Fruit fly (Drosophila melanogaster) whole organism, embryonic: Measurements from ENCODE around the gene Nprl3.

Experiments used
- Adf1 ChIP-seq: fragments of 200-800 bp; sonication (Bioruptor generic); IDR thresholded peaks from 2 replicates; pipeline ENCODE4 v1.3.6; 2022; ENCODE audit warnings: missing biosample characterization, missing genetic modification characterization
- CG10321 ChIP-seq: fragments of 200-800 bp; sonication (Bioruptor generic); IDR thresholded peaks from 2 replicates; pipeline ENCODE4 v1.3.6; 2022; ENCODE audit warnings: missing biosample characterization, missing genetic modification characterization
- CG11398 ChIP-seq: fragments of 200-800 bp; sonication (Bioruptor generic); optimal IDR thresholded peaks from 2 replicates; lab custom pipeline; 2016; ENCODE audit warnings: missing biosample characterization, missing genetic modification characterization
- CG11723 ChIP-seq: fragments of 200-800 bp; sonication (Bioruptor generic); optimal IDR thresholded peaks from 2 replicates; lab custom pipeline; 2017; ENCODE audit warnings: missing biosample characterization, mild to moderate bottlenecking, missing genetic modification characterization
- CG12769 ChIP-seq: fragments of 200-800 bp; sonication (Bioruptor generic); optimal IDR thresholded peaks from 2 replicates; lab custom pipeline; 2019; ENCODE audit warnings: missing biosample characterization, mild to moderate bottlenecking, missing genetic modification characterization, moderate library complexity
- CG13894 ChIP-seq: fragments of 200-800 bp; sonication (Bioruptor generic); optimal IDR thresholded peaks from 3 replicates; lab custom pipeline; 2018; ENCODE audit warnings: missing biosample characterization, mild to moderate bottlenecking, missing genetic modification characterization, moderate library complexity
- CG14441 ChIP-seq: fragments of 200-800 bp; sonication (Bioruptor generic); IDR thresholded peaks from 2 replicates; pipeline ENCODE4 v1.3.6; 2022; ENCODE audit warnings: missing biosample characterization, missing genetic modification characterization
- CG15073 ChIP-seq: fragments of 200-800 bp; sonication (Bioruptor generic); optimal IDR thresholded peaks from 2 replicates; lab custom pipeline; 2016; ENCODE audit warnings: missing biosample characterization, missing genetic modification characterization
- CG15479 ChIP-seq: fragments of 200-800 bp; sonication (Bioruptor generic); optimal IDR thresholded peaks from 3 replicates; lab custom pipeline; 2019; ENCODE audit warnings: missing biosample characterization, mild to moderate bottlenecking, missing genetic modification characterization, moderate library complexity
- CG17186 ChIP-seq: fragments of 200-800 bp; sonication (Bioruptor generic); optimal IDR thresholded peaks from 3 replicates; lab custom pipeline; 2017; ENCODE audit warnings: missing biosample characterization, missing genetic modification reagents, missing genetic modification characterization
- CG17361 ChIP-seq: fragments of 200-800 bp; sonication (Bioruptor generic); IDR thresholded peaks from 3 replicates; pipeline ENCODE4 v1.3.6; 2022; ENCODE audit warnings: missing biosample characterization, missing genetic modification characterization
- CG17912 ChIP-seq: fragments of 200-800 bp; sonication (Bioruptor generic); optimal IDR thresholded peaks from 2 replicates; lab custom pipeline; 2018; ENCODE audit warnings: missing biosample characterization, mild to moderate bottlenecking, missing genetic modification characterization
- CG18599 ChIP-seq: fragments of 200-800 bp; sonication (Bioruptor generic); optimal IDR thresholded peaks from 3 replicates; lab custom pipeline; 2017; ENCODE audit warnings: missing biosample characterization, missing genetic modification characterization, mild to moderate bottlenecking, moderate library complexity, missing genetic modification reagents
- CG2116 ChIP-seq: fragments of 200-800 bp; sonication (Bioruptor generic); optimal IDR thresholded peaks from 3 replicates; lab custom pipeline; 2018; ENCODE audit warnings: missing biosample characterization, mild to moderate bottlenecking, missing genetic modification characterization
- CG3065 ChIP-seq: fragments of 200-800 bp; sonication (Bioruptor generic); optimal IDR thresholded peaks from 2 replicates; lab custom pipeline; 2016; ENCODE audit warnings: missing biosample characterization, missing genetic modification characterization
- CG34376 ChIP-seq: fragments of 200-800 bp; sonication (Bioruptor generic); optimal IDR thresholded peaks from 2 replicates; lab custom pipeline; 2018; ENCODE audit warnings: missing biosample characterization, mild to moderate bottlenecking, missing genetic modification characterization
- CG4360 ChIP-seq: fragments of 200-800 bp; sonication (Bioruptor generic); IDR thresholded peaks from 2 replicates; pipeline ENCODE4 v1.3.6; 2022; ENCODE audit warnings: missing biosample characterization, missing genetic modification characterization
- CG7987 ChIP-seq: fragments of 200-800 bp; sonication (Bioruptor generic); optimal IDR thresholded peaks from 2 replicates; lab custom pipeline; 2018; ENCODE audit warnings: missing biosample characterization, mild to moderate bottlenecking, missing genetic modification characterization, moderate library complexity
- CG8388 ChIP-seq: fragments of 200-800 bp; sonication (Bioruptor generic); optimal IDR thresholded peaks from 2 replicates; lab custom pipeline; 2019; ENCODE audit warnings: missing biosample characterization, mild to moderate bottlenecking, missing genetic modification characterization, moderate library complexity
- CG8924 ChIP-seq: fragments of 200-800 bp; optimal IDR thresholded peaks from 3 replicates; lab custom pipeline; 2019; ENCODE audit warnings: missing biosample characterization, mild to moderate bottlenecking, missing genetic modification characterization, moderate library complexity
- CG9727 ChIP-seq: fragments of 200-800 bp; sonication (Bioruptor generic); optimal IDR thresholded peaks from 3 replicates; lab custom pipeline; 2017; ENCODE audit warnings: missing biosample characterization, mild to moderate bottlenecking, missing genetic modification characterization
- CG9876 ChIP-seq: fragments of 200-800 bp; sonication (Bioruptor generic); optimal IDR thresholded peaks from 2 replicates; lab custom pipeline; 2016; ENCODE audit warnings: missing biosample characterization, missing genetic modification characterization
- CHES-1-like ChIP-seq: fragments of 200-800 bp; sonication (Bioruptor generic); optimal IDR thresholded peaks from 2 replicates; lab custom pipeline; 2016; ENCODE audit warnings: missing biosample characterization, missing genetic modification characterization
- Ets97D ChIP-seq: fragments of 200-800 bp; sonication (Bioruptor generic); optimal IDR thresholded peaks from 3 replicates; lab custom pipeline; 2016; ENCODE audit warnings: missing biosample characterization, missing genetic modification characterization
- MBD-R2 ChIP-seq: fragments of 200-800 bp; sonication (Bioruptor generic); IDR thresholded peaks from 2 replicates; pipeline ENCODE4 v1.3.6; 2022; ENCODE audit warnings: missing biosample characterization, missing genetic modification characterization
- Med ChIP-seq: fragments of 200-800 bp; sonication (Bioruptor generic); peaks from one replicate; lab custom pipeline; 2016; ENCODE audit warnings: missing biosample characterization, missing genetic modification characterization, mild to moderate bottlenecking, inconsistent platforms, moderate library complexity
- Nf-YB ChIP-seq: fragments of 200-800 bp; sonication (Bioruptor generic); optimal IDR thresholded peaks from 3 replicates; lab custom pipeline; 2019; ENCODE audit warnings: missing biosample characterization, mild to moderate bottlenecking, missing genetic modification characterization, moderate library complexity
- Side ChIP-seq: fragments of 200-800 bp; sonication (Bioruptor generic); optimal IDR thresholded peaks from 2 replicates; lab custom pipeline; 2016; ENCODE audit warnings: missing biosample characterization, missing genetic modification characterization
- Stat92E ChIP-seq, 3 experiments: fragments of >200 bp in 2 of 3; fragments of 200-800 bp in 1 of 3; sonication (Bioruptor generic) in 1 of 3; optimal IDR thresholded peaks; 2 replicates each; lab custom pipeline; 2017 to 2019; ENCODE audit warnings: missing biosample characterization in 3 of 3, missing genetic modification characterization in 3 of 3, mild to moderate bottlenecking in 1 of 3, moderate library complexity in 1 of 3
- ato ChIP-seq: fragments of 200-800 bp; sonication (Bioruptor generic); IDR thresholded peaks from 2 replicates; pipeline ENCODE4 v1.3.6; 2022; ENCODE audit warnings: missing biosample characterization, missing genetic modification characterization; ENCODE audit not compliant: partially characterized antibody
- caup ChIP-seq: fragments of 200-800 bp; sonication (Bioruptor generic); optimal IDR thresholded peaks from 3 replicates; lab custom pipeline; 2017; ENCODE audit warnings: missing biosample characterization, mild to moderate bottlenecking, missing genetic modification characterization, moderate library complexity; ENCODE audit not compliant: severe bottlenecking
- chinmo ChIP-seq: fragments of 200-800 bp; sonication (Bioruptor generic); IDR thresholded peaks from 4 replicates; pipeline ENCODE4 v1.3.6; 2022; ENCODE audit warnings: missing biosample characterization, missing genetic modification characterization; ENCODE audit not compliant: partially characterized antibody
- ci ChIP-seq: fragments of 200-800 bp; sonication (Bioruptor generic); IDR thresholded peaks from 3 replicates; pipeline ENCODE4 v1.3.6; 2022; ENCODE audit warnings: missing biosample characterization, missing genetic modification characterization
- dimm ChIP-seq: fragments of 200-800 bp; sonication (Bioruptor generic); IDR thresholded peaks from 2 replicates; pipeline ENCODE4 v1.3.6; 2022; ENCODE audit warnings: missing biosample characterization, missing genetic modification characterization
- ewg ChIP-seq: fragments of 200-800 bp; sonication (Bioruptor generic); optimal IDR thresholded peaks from 3 replicates; lab custom pipeline; 2017; ENCODE audit warnings: mild to moderate bottlenecking, missing biosample characterization, missing genetic modification reagents, missing genetic modification characterization
- gce ChIP-seq: fragments of 200-800 bp; sonication (Bioruptor generic); IDR thresholded peaks from 3 replicates; pipeline ENCODE4 v1.3.6; 2022; ENCODE audit warnings: missing biosample characterization, missing genetic modification characterization
- gfzf ChIP-seq: fragments of 200-800 bp; sonication (Bioruptor generic); optimal IDR thresholded peaks from 2 replicates; lab custom pipeline; 2016; ENCODE audit warnings: missing biosample characterization, mild to moderate bottlenecking, missing genetic modification characterization, moderate library complexity
- gt ChIP-seq: fragments of 200-800 bp; sonication (Bioruptor generic); IDR thresholded peaks from 2 replicates; pipeline ENCODE4 v1.3.6; 2022; ENCODE audit warnings: missing biosample characterization, missing genetic modification characterization
- insv ChIP-seq, 2 experiments: fragments of 200-800 bp; sonication (Bioruptor generic); optimal IDR thresholded peaks; 3 replicates each; lab custom pipeline; 2016 to 2018; ENCODE audit warnings: missing biosample characterization in 2 of 2, missing genetic modification characterization in 2 of 2
- mirr ChIP-seq: fragments of 200-800 bp; sonication (Bioruptor generic); optimal IDR thresholded peaks from 3 replicates; lab custom pipeline; 2018; ENCODE audit warnings: missing biosample characterization, mild to moderate bottlenecking, missing genetic modification characterization
- nerfin-1 ChIP-seq: fragments of 200-800 bp; sonication (Bioruptor generic); optimal IDR thresholded peaks from 3 replicates; lab custom pipeline; 2019; ENCODE audit warnings: missing biosample characterization, mild to moderate bottlenecking, missing genetic modification characterization, moderate library complexity
- p53 ChIP-seq: fragments of 200-800 bp; sonication (Bioruptor generic); optimal IDR thresholded peaks from 2 replicates; lab custom pipeline; 2016; ENCODE audit warnings: missing biosample characterization, missing genetic modification characterization
- sens ChIP-seq: fragments of 200-800 bp; sonication (Bioruptor generic); peaks from one replicate; lab custom pipeline; 2016; ENCODE audit warnings: missing biosample characterization, missing genetic modification characterization
- stwl ChIP-seq: fragments of 200-800 bp; sonication (Bioruptor generic); optimal IDR thresholded peaks from 3 replicates; lab custom pipeline; 2018; ENCODE audit warnings: missing biosample characterization, mild to moderate bottlenecking, missing genetic modification characterization, moderate library complexity

Gene Nprl3

DNA sequence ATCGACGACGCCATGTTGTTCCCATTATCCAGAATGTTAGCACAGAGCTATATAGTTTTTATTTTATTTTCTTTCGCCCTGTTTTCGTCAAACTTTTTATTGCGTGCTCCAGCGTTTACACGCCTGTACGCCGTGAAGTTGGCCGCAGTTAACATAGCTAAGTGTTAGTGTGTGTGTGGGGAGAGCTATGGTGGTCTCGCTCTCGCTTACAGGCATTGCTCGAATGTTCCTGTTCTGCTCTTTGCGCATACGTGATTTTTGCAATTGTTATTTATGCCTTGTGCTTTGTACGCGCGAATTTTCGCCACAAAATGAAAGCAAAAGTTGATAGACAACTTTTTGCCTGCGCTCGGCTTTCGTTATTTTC lies 2.3 kb upstream of the Nprl3 start (continued):
- TF ChIP-seq ewg (GFP tag; lab: Kevin White, UChicago): peak; percentile 99
- TF ChIP-seq chinmo (GFP tag; lab: Robert Waterston, UW): peak; percentile 89; the same call in 3 of the 4 replicates
- TF ChIP-seq dimm (GFP tag; lab: Robert Waterston, UW): no peak
- TF ChIP-seq Adf1: peak; percentile 44; the same call in 1 of the 2 replicates
- TF ChIP-seq CG17361: 0 out of 3 replicates have a peak, but pooled peaks have one; percentile 54
- peak; percentile 24 for TF ChIP-seq p53 (GFP tag; lab: Kevin White, UChicago)
- peak; percentile 12 for TF ChIP-seq Nf-YB (GFP tag; lab: Kevin White, UChicago)
- peak; percentile 68 for TF ChIP-seq CG8924
- TF ChIP-seq CG7987 (GFP tag; lab: Kevin White, UChicago): peak; percentile 76
- TF ChIP-seq CHES-1-like (GFP tag; lab: Kevin White, UChicago): peak; percentile 61
- peak; percentile 71 for TF ChIP-seq mirr
- peak; percentile 17 for TF ChIP-seq CG2116 (GFP tag; lab: Kevin White, UChicago)
- no peak for TF ChIP-seq Stat92E (GFP tag; optimal IDR thresholded peaks at IDR 0.05; lab: Kevin White, UChicago)
- TF ChIP-seq CG9727 (GFP tag; lab: Kevin White, UChicago): peak; percentile 29
- peak; percentile 55 for TF ChIP-seq CG12769 (tag; lab: Kevin White, UChicago)
- TF ChIP-seq sens: peak; percentile 25
- TF ChIP-seq CG3065: no peak
- TF ChIP-seq insv (GFP tag; optimal IDR thresholded peaks at IDR 0.05; lab: Kevin White, UChicago): peak in 1 of 2 experiments; percentile 29
- TF ChIP-seq gce: 0 out of 3 replicates have a peak, but pooled peaks have one; percentile 26
- peak; percentile 63 for TF ChIP-seq CG15479 (GFP tag; lab: Kevin White, UChicago)
- peak; percentile 50; the same call in 1 of the 2 replicates for TF ChIP-seq CG14441 (GFP tag; lab: Robert Waterston, UW)
- TF ChIP-seq CG15073 (GFP tag; lab: Kevin White, UChicago): no peak
- TF ChIP-seq gt: peak; percentile 45; the same call in 1 of the 2 replicates
- peak; percentile 83 for TF ChIP-seq Med (GFP tag; lab: Kevin White, UChicago)
- peak; percentile 60 for TF ChIP-seq CG34376 (GFP tag; lab: Kevin White, UChicago)
- peak; percentile 2 for TF ChIP-seq Side (GFP tag; lab: Kevin White, UChicago)
- no peak for TF ChIP-seq CG11723 (GFP tag; lab: Kevin White, UChicago)
- 0 out of 2 replicates have a peak, but pooled peaks have one; percentile 20 for TF ChIP-seq ato (GFP tag; lab: Robert Waterston, UW)
- TF ChIP-seq Ets97D (GFP tag; lab: Kevin White, UChicago): peak; percentile 75
- TF ChIP-seq MBD-R2 (GFP tag; lab: Robert Waterston, UW): peak; percentile 46; the same call in 1 of the 2 replicates
- peak; percentile 64 for TF ChIP-seq nerfin-1
- no peak for TF ChIP-seq CG8388 (GFP tag; lab: Kevin White, UChicago)
- TF ChIP-seq CG10321 (GFP tag; lab: Robert Waterston, UW): peak; percentile 99
- no peak for TF ChIP-seq CG9876 (GFP tag; lab: Kevin White, UChicago)
- peak; percentile 24 for TF ChIP-seq CG18599
- TF ChIP-seq ci (GFP tag; lab: Robert Waterston, UW): peak; percentile 82
- peak; percentile 2 for TF ChIP-seq gfzf (GFP tag; lab: Kevin White, UChicago)
- TF ChIP-seq CG13894 (tag; lab: Kevin White, UChicago): peak; percentile 18
- peak; percentile 58 for TF ChIP-seq caup (GFP tag; lab: Kevin White, UChicago)
- TF ChIP-seq stwl (tag; lab: Kevin White, UChicago): peak; percentile 16
- TF ChIP-seq CG17186 (GFP tag; lab: Kevin White, UChicago): peak; percentile 24
- TF ChIP-seq CG17912 (GFP tag; lab: Kevin White, UChicago): peak; percentile 82
- TF ChIP-seq CG4360 (GFP tag; lab: Robert Waterston, UW): 0 out of 2 replicates have a peak, but pooled peaks have one; percentile 58
- TF ChIP-seq CG11398 (GFP tag; lab: Kevin White, UChicago): no peak
- TF ChIP-seq, all 482 proteins: peak for 139
